Worm (Caenorhabditis elegans) whole organism, mixed stage, embryonic: ENCODE measurements around the gene nhr-28.

ENCODE experiments used
- M03D4.4 ChIP-seq: sonication (generic microtip); optimal IDR thresholded peaks from 2 replicates; lab custom pipeline; 2017; ENCODE audit warnings: mild to moderate bottlenecking, missing genetic modification characterization, missing compliant biosample characterization
- bed-3 ChIP-seq: fragments of 200-800 bp; sonication (Bioruptor generic); optimal IDR thresholded peaks from 3 replicates; lab custom pipeline; 2018; ENCODE audit warnings: mild to moderate bottlenecking, missing genetic modification characterization, moderate library complexity, missing compliant biosample characterization
- blmp-1 ChIP-seq: fragments of 150-350 bp; optimal IDR thresholded peaks from 2 replicates; lab custom pipeline; 2014; ENCODE audit warnings: missing biosample characterization, missing genetic modification characterization
- ceh-39 ChIP-seq: fragments of 150-350 bp; optimal IDR thresholded peaks from 2 replicates; lab custom pipeline; 2014; ENCODE audit warnings: missing biosample characterization, missing genetic modification characterization
- ceh-43 ChIP-seq: fragments of 200-800 bp; sonication (Bioruptor generic); optimal IDR thresholded peaks from 2 replicates; lab custom pipeline; 2018; ENCODE audit warnings: mild to moderate bottlenecking, missing genetic modification characterization, moderate library complexity, missing compliant biosample characterization
- ceh-83 ChIP-seq: fragments of 200-800 bp; sonication (Bioruptor generic); optimal IDR thresholded peaks from 2 replicates; lab custom pipeline; 2018; ENCODE audit warnings: mild to moderate bottlenecking, missing genetic modification characterization, missing compliant biosample characterization
- ces-1 ChIP-seq: fragments of 150-350 bp; optimal IDR thresholded peaks from 2 replicates; lab custom pipeline; 2014; ENCODE audit warnings: missing biosample characterization, missing genetic modification reagents, missing genetic modification characterization
- cnd-1 ChIP-seq: fragments of 200-800 bp; sonication (Bioruptor generic); optimal IDR thresholded peaks from 2 replicates; lab custom pipeline; 2018; ENCODE audit warnings: mild to moderate bottlenecking, missing genetic modification characterization, missing compliant biosample characterization
- drap-1 ChIP-seq: fragments of 200-800 bp; sonication (Bioruptor generic); optimal IDR thresholded peaks from 3 replicates; lab custom pipeline; 2018; ENCODE audit warnings: mild to moderate bottlenecking, missing genetic modification characterization, missing compliant biosample characterization
- elt-3 ChIP-seq: fragments of 150-350 bp; optimal IDR thresholded peaks from 2 replicates; lab custom pipeline; 2014; ENCODE audit warnings: missing biosample characterization, missing genetic modification characterization
- flh-1 ChIP-seq: fragments of 200-800 bp; sonication (Bioruptor generic); optimal IDR thresholded peaks from 2 replicates; lab custom pipeline; 2018; ENCODE audit warnings: mild to moderate bottlenecking, missing genetic modification characterization, moderate library complexity, missing compliant biosample characterization
- hlh-1 ChIP-seq: fragments of 150-350 bp; optimal IDR thresholded peaks from 2 replicates; lab custom pipeline; 2014; ENCODE audit warnings: missing biosample characterization, missing genetic modification reagents, missing genetic modification characterization
- lin-13 ChIP-seq: fragments of 150-350 bp; optimal IDR thresholded peaks from 2 replicates; lab custom pipeline; 2014; ENCODE audit warnings: missing biosample characterization, missing genetic modification characterization
- lin-32 ChIP-seq: fragments of 200-800 bp; sonication (Bioruptor generic); optimal IDR thresholded peaks from 2 replicates; lab custom pipeline; 2018; ENCODE audit warnings: mild to moderate bottlenecking, missing genetic modification characterization, missing compliant biosample characterization
- lsy-2 ChIP-seq: fragments of 150-350 bp; optimal IDR thresholded peaks from 2 replicates; lab custom pipeline; 2014; ENCODE audit warnings: missing biosample characterization, missing genetic modification characterization
- mab-5 ChIP-seq: fragments of 150-350 bp; optimal IDR thresholded peaks from 2 replicates; lab custom pipeline; 2014; ENCODE audit warnings: missing biosample characterization, missing genetic modification characterization
- mep-1 ChIP-seq: fragments of 150-350 bp; optimal IDR thresholded peaks from 2 replicates; lab custom pipeline; 2017; ENCODE audit warnings: missing biosample characterization, missing genetic modification reagents, missing genetic modification characterization, inconsistent platforms
- mls-2 ChIP-seq: sonication (generic microtip); optimal IDR thresholded peaks from 2 replicates; lab custom pipeline; 2016; ENCODE audit warnings: mild to moderate bottlenecking, missing genetic modification characterization, moderate library complexity, missing compliant biosample characterization
- nhr-12 ChIP-seq: fragments of 150-350 bp; optimal IDR thresholded peaks from 2 replicates; lab custom pipeline; 2014; ENCODE audit warnings: missing biosample characterization, missing genetic modification characterization
- nhr-2 ChIP-seq: fragments of 150-350 bp; optimal IDR thresholded peaks from 2 replicates; lab custom pipeline; 2014; ENCODE audit warnings: missing biosample characterization, missing genetic modification characterization
- nhr-237 ChIP-seq: fragments of 150-350 bp; optimal IDR thresholded peaks from 2 replicates; lab custom pipeline; 2014; ENCODE audit warnings: missing biosample characterization, missing genetic modification characterization
- nhr-28 ChIP-seq: fragments of 150-350 bp; optimal IDR thresholded peaks from 2 replicates; lab custom pipeline; 2014; ENCODE audit warnings: missing biosample characterization, missing genetic modification characterization
- nhr-76 ChIP-seq: sonication (generic microtip); optimal IDR thresholded peaks from 2 replicates; lab custom pipeline; 2017; ENCODE audit warnings: missing biosample characterization, missing genetic modification characterization
- pha-4 ChIP-seq: fragments of 150-350 bp; optimal IDR thresholded peaks from 2 replicates; lab custom pipeline; 2018; ENCODE audit warnings: missing biosample characterization, missing genetic modification reagents, missing genetic modification characterization
- sem-2 ChIP-seq: fragments of 200-800 bp; sonication (Bioruptor generic); optimal IDR thresholded peaks from 2 replicates; lab custom pipeline; 2018; ENCODE audit warnings: mild to moderate bottlenecking, missing genetic modification characterization, missing compliant biosample characterization
- snpc-4 ChIP-seq: fragments of 150-350 bp; optimal IDR thresholded peaks from 2 replicates; lab custom pipeline; 2014; ENCODE audit warnings: missing biosample characterization, missing genetic modification characterization
- sptf-1 ChIP-seq: sonication (generic microtip); optimal IDR thresholded peaks from 2 replicates; lab custom pipeline; 2017; ENCODE audit warnings: mild to moderate bottlenecking, missing genetic modification characterization, moderate library complexity, missing compliant biosample characterization
- tbx-8 ChIP-seq: fragments of 200-800 bp; sonication (Bioruptor generic); optimal IDR thresholded peaks from 2 replicates; lab custom pipeline; 2018; ENCODE audit warnings: mild to moderate bottlenecking, missing genetic modification characterization, moderate library complexity, missing compliant biosample characterization
- unc-120 ChIP-seq: sonication (generic microtip); optimal IDR thresholded peaks from 2 replicates; lab custom pipeline; 2017; ENCODE audit warnings: missing genetic modification characterization, missing compliant biosample characterization; ENCODE audit not compliant: poor library complexity, severe bottlenecking
- unc-62 ChIP-seq: fragments of 150-350 bp; optimal IDR thresholded peaks from 2 replicates; lab custom pipeline; 2014; ENCODE audit warnings: missing biosample characterization, missing genetic modification reagents, missing genetic modification characterization
- zip-8 ChIP-seq: fragments of 150-350 bp; optimal IDR thresholded peaks from 2 replicates; lab custom pipeline; 2014; ENCODE audit warnings: missing biosample characterization, missing genetic modification characterization
- ztf-11 ChIP-seq: fragments of 150-350 bp; optimal IDR thresholded peaks from 2 replicates; lab custom pipeline; 2014; ENCODE audit warnings: missing biosample characterization, missing genetic modification characterization

nhr-28 gene

ce11 chrX:16398420-16398925 is 43.7 kb downstream of the nhr-28 start, which contains the start of gene F01G12.18:
F01G12.18 (minus strand) TSS chrX:16398470.
- TF ChIP-seq blmp-1 (tag; lab: Kevin White, UChicago) (no peak), lin-13 (no peak), sem-2 (GFP tag; lab: Kevin White, UChicago) (no peak), zip-8 (tag; lab: Kevin White, UChicago) (no peak), unc-62 (GFP tag; lab: Kevin White, UChicago) (no peak), nhr-28 (tag; lab: Kevin White, UChicago) (no peak), nhr-12 (tag; lab: Kevin White, UChicago) (no peak), lsy-2 (tag; lab: Kevin White, UChicago) (no peak), ces-1 (no peak)

DNA sequence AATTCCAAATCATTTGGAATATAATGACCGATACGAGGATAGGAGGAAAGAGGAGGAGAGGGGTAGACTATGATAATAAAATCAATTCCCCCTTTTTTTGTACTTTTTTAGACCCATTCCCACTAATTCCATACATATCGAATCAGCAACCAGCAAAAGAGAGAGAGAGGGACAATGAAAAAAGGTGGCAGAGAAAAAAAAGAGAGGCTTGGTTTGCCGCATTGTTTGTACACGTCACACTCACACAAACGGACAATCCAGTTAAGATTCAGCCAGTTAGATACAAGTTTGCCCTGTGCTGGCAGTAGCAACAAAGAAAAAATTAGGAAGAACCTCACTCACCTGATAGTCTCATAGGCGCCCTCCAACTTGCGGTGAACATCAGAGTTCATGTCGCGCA is 46.1 kb downstream of the nhr-28 start:
- no peak for TF ChIP-seq sem-2 (GFP tag; lab: Kevin White, UChicago)
- no peak for TF ChIP-seq snpc-4 (tag; lab: Kevin White, UChicago)
- peak; percentile 8 for TF ChIP-seq unc-120

DNA sequence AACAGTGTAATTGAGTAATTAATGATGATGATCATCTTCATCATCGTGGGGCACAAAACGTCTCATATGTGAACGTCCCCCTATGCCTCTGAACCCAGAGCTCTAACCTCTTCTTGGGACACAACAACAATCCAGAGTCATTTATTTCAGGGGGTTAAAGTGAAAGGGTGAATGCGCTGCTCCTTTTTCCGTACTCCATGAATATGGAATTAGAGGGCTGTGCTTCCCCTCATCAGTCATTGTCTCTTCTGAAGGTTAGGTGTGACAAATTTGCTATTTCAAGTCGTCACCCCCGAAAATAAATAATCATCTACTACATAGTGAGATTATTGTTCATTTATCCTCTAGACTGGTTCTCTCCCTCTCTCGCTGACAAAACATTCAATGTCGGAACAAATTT is 47.5 kb downstream of the nhr-28 start:
- TF ChIP-seq nhr-237 (tag; lab: Kevin White, UChicago) (no peak), mep-1 (tag; lab: Kevin White, UChicago) (no peak), nhr-12 (tag; lab: Kevin White, UChicago) (no peak), drap-1 (no peak), ztf-11 (no peak), unc-62 (GFP tag; lab: Kevin White, UChicago) (peak; percentile 5), snpc-4 (tag; lab: Kevin White, UChicago) (no peak)

- TF ChIP-seq nhr-237 (tag; lab: Kevin White, UChicago) (no peak), nhr-28 (tag; lab: Kevin White, UChicago) (no peak), ces-1 (no peak), lin-13 (no peak), drap-1 (no peak), flh-1 (no peak), tbx-8 (GFP tag; lab: Kevin White, UChicago) (no peak), ceh-83 (no peak), M03D4.4 (no peak), nhr-76 (tag; lab: Kevin White, UChicago) (no peak), hlh-1 (no peak), nhr-2 (tag; lab: Kevin White, UChicago) (no peak), cnd-1 (tag; lab: Kevin White, UChicago) (no peak), elt-3 (tag; lab: Kevin White, UChicago) (no peak), mab-5 (no peak)
Measured at ce11 chrX:16402787-16403186, 48.0 kb downstream of the nhr-28 start.

- TF ChIP-seq mls-2 (tag; lab: Kevin White, UChicago) (no peak), ceh-83 (peak; percentile 69), hlh-1 (no peak), ceh-39 (no peak), elt-3 (tag; lab: Kevin White, UChicago) (no peak), nhr-76 (tag; lab: Kevin White, UChicago) (no peak), unc-120 (peak; percentile 7), sptf-1 (tag; lab: Kevin White, UChicago) (no peak), unc-62 (GFP tag; lab: Kevin White, UChicago) (no peak)
Measured at ce11 chrX:16403424-16403823, 48.6 kb downstream of the nhr-28 start.

- no peak for TF ChIP-seq unc-120
- TF ChIP-seq blmp-1 (tag; lab: Kevin White, UChicago) = no peak
- no peak for TF ChIP-seq sem-2 (GFP tag; lab: Kevin White, UChicago)
- no peak for TF ChIP-seq flh-1
- TF ChIP-seq ceh-83 = no peak
- no peak for TF ChIP-seq drap-1
- TF ChIP-seq ztf-11 = no peak
- TF ChIP-seq zip-8 (tag; lab: Kevin White, UChicago) = no peak
- TF ChIP-seq lin-32 (GFP tag; lab: Kevin White, UChicago) = no peak
- TF ChIP-seq M03D4.4 = no peak
- TF ChIP-seq ceh-43 (GFP tag; lab: Kevin White, UChicago) = no peak
- no peak for TF ChIP-seq ces-1
- TF ChIP-seq bed-3 (GFP tag; lab: Kevin White, UChicago) = no peak
- TF ChIP-seq pha-4 = no peak
- TF ChIP-seq nhr-28 (tag; lab: Kevin White, UChicago) = no peak
- TF ChIP-seq hlh-1 = no peak
- TF ChIP-seq, all 35 proteins: peak for 0
Measured at ce11 chrX:16404815-16405214, 50.0 kb downstream of the nhr-28 start.
